Worm (Caenorhabditis elegans) whole organism, young adult: ENCODE data around the gene Y104H12D.2.
A peak's percentile ranks its signal among the peaks of the same experiment; 100 is the strongest.

Experiments
- B0019.2 ChIP-seq: fragments of 200-800 bp; sonication (Bioruptor generic); conservative IDR thresholded peaks from 2 replicates; pipeline ENCODE4 v1.3.6; 2022; ENCODE audit warnings: missing genetic modification reagents, missing genetic modification characterization, missing compliant biosample characterization
- B0261.1 ChIP-seq: sonication (generic microtip); optimal IDR thresholded peaks from 2 replicates; lab custom pipeline; 2016; ENCODE audit warnings: mild to moderate bottlenecking, missing genetic modification characterization, moderate library complexity, missing compliant biosample characterization
- F37B4.10 ChIP-seq: fragments of 200-800 bp; sonication (Bioruptor generic); IDR thresholded peaks from 2 replicates; pipeline ENCODE4 v1.3.6; 2022; ENCODE audit warnings: missing genetic modification characterization, missing compliant biosample characterization
- F57C9.4 ChIP-seq: sonication (generic microtip); optimal IDR thresholded peaks from 2 replicates; lab custom pipeline; 2017; ENCODE audit warnings: mild to moderate bottlenecking, missing genetic modification characterization, missing compliant biosample characterization
- attf-3 ChIP-seq: fragments of 200-800 bp; sonication (Bioruptor generic); conservative IDR thresholded peaks from 2 replicates; pipeline ENCODE4 v1.3.6; 2022; ENCODE audit warnings: missing genetic modification reagents, missing genetic modification characterization, missing compliant biosample characterization
- cebp-1 ChIP-seq, 2 experiments: fragments of 200-800 bp in 1 of 2; sonication (Bioruptor generic) in 1 of 2; sonication (generic microtip) in 1 of 2; IDR thresholded peaks in 1 of 2; optimal IDR thresholded peaks in 1 of 2; 2 replicates each; pipeline versions ENCODE4 v1.3.6 to Lab custom; 2017 to 2022; ENCODE audit warnings: missing compliant biosample characterization in 2 of 2, missing genetic modification characterization in 2 of 2, mild to moderate bottlenecking in 1 of 2, missing genetic modification reagents in 1 of 2, moderate library complexity in 1 of 2
- dpl-1 ChIP-seq: fragments of 150-350 bp; optimal IDR thresholded peaks from 2 replicates; lab custom pipeline; 2014; ENCODE audit warnings: missing biosample characterization, missing genetic modification reagents, missing genetic modification characterization
- efl-1 ChIP-seq: fragments of 150-350 bp; optimal IDR thresholded peaks from 2 replicates; lab custom pipeline; 2014; ENCODE audit warnings: missing biosample characterization, missing genetic modification reagents, missing genetic modification characterization
- hlh-12 ChIP-seq: sonication (generic microtip); optimal IDR thresholded peaks from 2 replicates; lab custom pipeline; 2016; ENCODE audit warnings: missing genetic modification characterization, missing compliant biosample characterization
- hlh-26 ChIP-seq: fragments of 200-800 bp; sonication (Bioruptor generic); conservative IDR thresholded peaks from 2 replicates; pipeline ENCODE4 v1.3.6; 2022; ENCODE audit warnings: missing genetic modification reagents, missing genetic modification characterization, missing compliant biosample characterization
- hmg-1.2 ChIP-seq: fragments of 200-800 bp; sonication (Bioruptor generic); IDR thresholded peaks from 2 replicates; pipeline ENCODE4 v1.3.6; 2022; ENCODE audit warnings: missing genetic modification reagents, missing genetic modification characterization, missing compliant biosample characterization
- hrde-1 ChIP-seq: sonication (generic microtip); optimal IDR thresholded peaks from 2 replicates; lab custom pipeline; 2016; ENCODE audit warnings: missing genetic modification characterization, mild to moderate bottlenecking, missing compliant biosample characterization, moderate library complexity, missing genotype, missing genetic modification reagents, borderline replicate concordance
- lin-35 ChIP-seq, 3 experiments: fragments of 150-350 bp in 2 of 3; sonication (generic microtip) in 1 of 3; optimal IDR thresholded peaks; 2 replicates each; lab custom pipeline; 2014 to 2018; ENCODE audit warnings: missing biosample characterization in 3 of 3, missing genetic modification characterization in 3 of 3, missing genetic modification reagents in 3 of 3
- lin-54 ChIP-seq: fragments of 200-800 bp; sonication (Bioruptor generic); optimal IDR thresholded peaks from 2 replicates; lab custom pipeline; 2018; ENCODE audit warnings: mild to moderate bottlenecking, missing genetic modification characterization, missing compliant biosample characterization
- madf-3 ChIP-seq: fragments of 200-800 bp; sonication (Bioruptor generic); IDR thresholded peaks from 2 replicates; pipeline ENCODE4 v1.3.6; 2022; ENCODE audit warnings: missing genetic modification reagents, missing genetic modification characterization, missing compliant biosample characterization
- madf-6 ChIP-seq: fragments of 200-800 bp; sonication (Bioruptor generic); IDR thresholded peaks from 2 replicates; pipeline ENCODE4 v1.3.6; 2022; ENCODE audit warnings: missing genetic modification reagents, missing genetic modification characterization, missing compliant biosample characterization
- mes-4 ChIP-seq: sonication (generic microtip); optimal IDR thresholded peaks from 2 replicates; lab custom pipeline; 2016; ENCODE audit warnings: missing genotype, missing genetic modification characterization, missing compliant biosample characterization
- nhr-179 ChIP-seq: sonication (generic microtip); optimal IDR thresholded peaks from 2 replicates; lab custom pipeline; 2016; ENCODE audit warnings: mild to moderate bottlenecking, missing genetic modification characterization, missing compliant biosample characterization
- nhr-80 ChIP-seq: sonication (generic microtip); optimal IDR thresholded peaks from 2 replicates; lab custom pipeline; 2016; ENCODE audit warnings: missing genetic modification characterization, missing compliant biosample characterization
- rcor-1 ChIP-seq: fragments of 200-800 bp; sonication (Bioruptor generic); IDR thresholded peaks from 2 replicates; pipeline ENCODE4 v1.3.6; 2022; ENCODE audit warnings: missing genetic modification reagents, missing genetic modification characterization, missing compliant biosample characterization
- repo-1 ChIP-seq: sonication (generic microtip); optimal IDR thresholded peaks from 2 replicates; lab custom pipeline; 2017; ENCODE audit warnings: mild to moderate bottlenecking, missing genetic modification characterization, missing compliant biosample characterization
- rpc-1 ChIP-seq, 2 experiments: fragments of 150-350 bp in 1 of 2; sonication (generic microtip) in 1 of 2; optimal IDR thresholded peaks; 2 replicates each; lab custom pipeline; 2014 to 2018; ENCODE audit warnings: missing biosample characterization in 1 of 2, missing genetic modification characterization in 1 of 2, missing genetic modification reagents in 1 of 2, missing genotype in 1 of 2
- snpc-4 ChIP-seq, 5 experiments: fragments of 150-350 bp in 1 of 5; sonication (generic microtip) in 4 of 5; optimal IDR thresholded peaks; 2 replicates each; lab custom pipeline; 2014 to 2018; ENCODE audit warnings: missing genetic modification characterization in 5 of 5, missing biosample characterization in 3 of 5, antibody characterized with exemption in 2 of 5, mild to moderate bottlenecking in 2 of 5, missing compliant biosample characterization in 2 of 5, missing genotype in 2 of 5, moderate library complexity in 2 of 5, missing genetic modification reagents in 1 of 5
- tbp1 ChIP-seq: fragments of 200-800 bp; sonication (Bioruptor generic); optimal IDR thresholded peaks from 2 replicates; lab custom pipeline; 2018; ENCODE audit warnings: mild to moderate bottlenecking, missing genetic modification characterization, missing compliant biosample characterization
- unc-130 ChIP-seq: sonication (generic microtip); optimal IDR thresholded peaks from 2 replicates; lab custom pipeline; 2016; ENCODE audit warnings: missing genetic modification reagents, missing genetic modification characterization, missing compliant biosample characterization
- xnd-1 ChIP-seq: sonication (generic microtip); optimal IDR thresholded peaks from 2 replicates; lab custom pipeline; 2016; ENCODE audit warnings: missing genotype, missing genetic modification reagents, missing genetic modification characterization, missing compliant biosample characterization
- zim-3 ChIP-seq: sonication (generic microtip); optimal IDR thresholded peaks from 2 replicates; lab custom pipeline; 2017; ENCODE audit warnings: mild to moderate bottlenecking, missing genetic modification characterization, moderate library complexity, missing compliant biosample characterization
- ztf-22 ChIP-seq: fragments of 200-800 bp; sonication (Bioruptor generic); optimal IDR thresholded peaks from 2 replicates; lab custom pipeline; 2018; ENCODE audit warnings: mild to moderate bottlenecking, missing genetic modification characterization, moderate library complexity, missing compliant biosample characterization
- ztf-26 ChIP-seq: sonication (generic microtip); optimal IDR thresholded peaks from 2 replicates; lab custom pipeline; 2017; ENCODE audit warnings: missing genetic modification characterization, missing compliant biosample characterization

Y104H12D.2 gene

ce11 chrIV:1177683-1178082 lies at the start of gene Y104H12D.2:
Gene Y104H12D.2, plus strand, starts transcription at chrIV:1178022.
- TF ChIP-seq cebp-1 (GFP tag; IDR thresholded peaks at IDR 0.05; lab: Robert Waterston, UW) (no peak), cebp-1 (tag; optimal IDR thresholded peaks at IDR 0.05; lab: Kevin White, UChicago) (peak; percentile 20), lin-35 (GFP tag; optimal IDR thresholded peaks at IDR 0.05; lab: Kevin White, UChicago) (peak in 1 of 3 experiments; percentile 88), hlh-12 (no peak), snpc-4 (GFP tag; optimal IDR thresholded peaks at IDR 0.05; lab: Kevin White, UChicago) (no peak), snpc-4 (tag; optimal IDR thresholded peaks at IDR 0.05; lab: Kevin White, UChicago) (peak in 1 of 4 experiments; percentile 42), rcor-1 (GFP tag; lab: Robert Waterston, UW) (0 out of 2 replicates have a peak, but pooled peaks have one; percentile 39), B0261.1 (no peak), lin-54 (GFP tag; lab: Kevin White, UChicago) (peak; percentile 82), madf-6 (peak; percentile 59; the same call in 1 of the 2 replicates), madf-3 (GFP tag; lab: Robert Waterston, UW) (no peak), repo-1 (tag; lab: Kevin White, UChicago) (no peak), attf-3 (GFP tag; lab: Robert Waterston, UW) (peak; percentile 97), efl-1 (GFP tag; lab: Kevin White, UChicago) (peak; percentile 69), nhr-179 (tag; lab: Kevin White, UChicago) (no peak), F57C9.4 (no peak), B0019.2 (GFP tag; lab: Robert Waterston, UW) (0 out of 2 replicates have a peak, but pooled peaks have one; percentile 15), F37B4.10 (GFP tag; lab: Robert Waterston, UW) (no peak), hmg-1.2 (GFP tag; lab: Robert Waterston, UW) (peak; percentile 28; the same call in 1 of the 2 replicates), dpl-1 (GFP tag; lab: Kevin White, UChicago) (peak; percentile 55), zim-3 (tag; lab: Kevin White, UChicago) (no peak)

ce11 chrIV:1136658-1137057 lies 41.2 kb upstream of the Y104H12D.2 start, which contains the start of gene C44B12.6:
Gene C44B12.6, minus strand, starts transcription at chrIV:1136758.
- TF ChIP-seq hlh-26 (GFP tag; lab: Robert Waterston, UW) (no peak), mes-4 (tag; lab: Kevin White, UChicago) (no peak), ztf-22 (GFP tag; lab: Kevin White, UChicago) (no peak), nhr-80 (tag; lab: Kevin White, UChicago) (no peak), ztf-26 (tag; lab: Kevin White, UChicago) (no peak), xnd-1 (tag; lab: Kevin White, UChicago) (no peak)

ce11 chrIV:1147594-1147993 lies 30.2 kb upstream of the Y104H12D.2 start:
- TF ChIP-seq nhr-80 (tag; lab: Kevin White, UChicago) (peak; percentile 71), unc-130 (GFP tag; lab: Kevin White, UChicago) (no peak)

ce11 chrIV:1148425-1149151 lies 29.2 kb upstream of the Y104H12D.2 start:
- TF ChIP-seq hrde-1 (tag; lab: Kevin White, UChicago) (no peak), tbp1 (GFP tag; lab: Kevin White, UChicago) (peak; percentile 42), nhr-80 (tag; lab: Kevin White, UChicago) (peak; percentile 39), rpc-1 (optimal IDR thresholded peaks at IDR 0.05; lab: Kevin White, UChicago) (peak; percentile 8), rpc-1 (tag; optimal IDR thresholded peaks at IDR 0.05; lab: Kevin White, UChicago) (peak; percentile 61)
